Worm (Caenorhabditis elegans) whole organism, L4/young adult: Measurements from ENCODE around the gene F59E12.8.

Experiments
- W03F9.2 ChIP-seq: fragments of 150-350 bp; optimal IDR thresholded peaks from 2 replicates; lab custom pipeline; 2014; ENCODE audit warnings: missing biosample characterization, missing genetic modification characterization
- dao-5 ChIP-seq: sonication (generic microtip); optimal IDR thresholded peaks from 2 replicates; lab custom pipeline; 2016; ENCODE audit warnings: missing genotype, missing genetic modification characterization, moderate library complexity, missing compliant biosample characterization
- him-1 ChIP-seq: sonication (generic microtip); optimal IDR thresholded peaks from 2 replicates; lab custom pipeline; 2016; ENCODE audit warnings: missing genotype, missing genetic modification reagents, missing genetic modification characterization, missing compliant biosample characterization

DNA sequence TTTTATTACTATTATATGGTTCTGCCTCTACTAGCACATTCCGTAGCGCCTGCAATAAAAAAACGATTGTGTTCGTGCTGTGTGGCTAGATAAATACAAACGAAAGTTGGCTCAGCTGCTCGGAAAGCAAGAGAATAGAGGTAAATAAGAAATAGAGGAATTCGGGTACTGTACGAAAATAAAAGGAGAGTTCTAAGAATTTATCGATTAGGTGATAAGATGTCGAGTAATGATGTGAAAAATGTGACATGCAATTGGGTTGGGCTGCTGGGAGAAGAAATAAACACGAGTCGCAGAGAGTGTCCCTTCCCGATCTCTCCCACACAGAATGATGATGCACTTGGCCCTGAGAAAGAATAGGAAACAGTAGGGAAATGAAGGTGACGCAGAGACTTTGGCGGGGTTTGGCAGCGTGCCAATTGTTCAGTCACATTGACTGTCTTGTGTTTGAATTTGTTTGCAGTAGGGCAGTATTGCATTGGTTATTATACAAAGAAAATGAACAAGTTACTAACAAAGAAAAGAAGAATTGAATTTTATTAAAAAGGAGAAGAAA lies 43.3 kb downstream of the F59E12.8 start, which contains the start of gene cdc-14:
- TF ChIP-seq him-1 (tag; lab: Kevin White, UChicago) (no peak), dao-5 (tag; lab: Kevin White, UChicago) (no peak), W03F9.2 (tag; lab: Kevin White, UChicago) (peak; percentile 57)
